Worm (Caenorhabditis elegans): ENCODE measurements around the gene cyn-11.

ce11 chrII:8731736-8732229, 15.7 kb upstream of the cyn-11 start:
- TF ChIP-seq nhr-77 (tag; optimal IDR thresholded peaks at IDR 0.05) = no peak
- no peak for TF ChIP-seq aly-2 (tag; optimal IDR thresholded peaks at IDR 0.05)
- TF ChIP-seq nhr-19 (GFP tag; conservative IDR thresholded peaks at IDR 0.05) = no peak
- no peak for TF ChIP-seq nhr-76 (tag; optimal IDR thresholded peaks at IDR 0.05)
- TF ChIP-seq ces-1 (GFP tag; optimal IDR thresholded peaks at IDR 0.05) = no peak
- no peak for TF ChIP-seq ceh-90 (tag; optimal IDR thresholded peaks at IDR 0.05)
- TF ChIP-seq ama-1 (optimal IDR thresholded peaks at IDR 0.05) = no peak
- no peak for TF ChIP-seq nhr-12 (tag; optimal IDR thresholded peaks at IDR 0.05)
- no peak for TF ChIP-seq skn-1 (tag; optimal IDR thresholded peaks at IDR 0.05)
